Worm (Caenorhabditis elegans): ENCODE measurements around the gene srb-1.

The srb-1 gene

DNA sequence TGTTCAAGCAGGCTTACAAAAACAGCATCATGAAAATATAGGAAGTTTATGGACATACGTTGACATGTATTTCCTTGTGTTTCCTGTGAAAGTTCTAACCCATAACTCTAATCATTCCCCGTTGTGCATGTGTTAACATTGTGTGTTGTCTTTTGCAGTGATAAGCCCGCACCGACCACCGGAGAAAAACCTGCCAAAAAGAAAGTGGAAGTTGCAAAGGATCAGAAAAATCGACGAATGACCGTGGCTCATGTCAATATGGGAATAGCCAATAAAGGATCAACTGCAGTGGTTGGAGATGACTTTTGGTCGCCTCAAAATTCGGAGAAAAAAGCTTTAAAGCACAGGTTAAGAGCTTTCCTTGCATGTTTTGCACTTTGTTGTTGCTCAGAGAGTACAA is 34.5 kb upstream of the srb-1 start:
- TF ChIP-seq elt-1 (tag; optimal IDR thresholded peaks at IDR 0.05) (no peak), skn-1 (tag; optimal IDR thresholded peaks at IDR 0.05) (no peak), nhr-237 (tag; optimal IDR thresholded peaks at IDR 0.05) (no peak), alr-1 (tag; optimal IDR thresholded peaks at IDR 0.05) (no peak), nhr-12 (tag; optimal IDR thresholded peaks at IDR 0.05) (no peak)

DNA sequence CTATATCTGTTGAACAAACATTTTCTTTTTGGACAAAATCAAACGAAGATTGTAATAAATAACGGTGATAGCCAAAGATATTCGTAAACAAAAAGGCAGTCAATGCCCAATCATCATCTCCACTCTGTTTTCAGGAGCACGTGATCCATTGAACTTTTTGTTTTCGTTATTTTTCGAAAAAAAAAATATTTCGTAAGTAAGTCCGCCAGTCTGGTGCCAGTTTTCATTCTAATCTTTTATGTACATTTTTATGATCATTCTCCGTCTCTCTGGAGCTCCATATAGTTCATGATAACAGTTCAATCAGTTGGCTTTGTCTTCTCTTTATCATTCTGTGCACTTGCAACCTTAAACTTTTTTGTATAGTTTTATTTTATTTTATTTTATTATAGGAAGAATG is 32.1 kb upstream of the srb-1 start, which contains the start of gene ampd-1:
Gene ampd-1 (plus strand): TSS at position 393 of the 400 bp plus-strand sequence.
- TF ChIP-seq nhr-77 (tag; optimal IDR thresholded peaks at IDR 0.05) (no peak), sma-9 (GFP tag; optimal IDR thresholded peaks at IDR 0.05) (peak; percentile 30), sma-9 (tag; optimal IDR thresholded peaks at IDR 0.05) (no peak), C34F6.9 (tag; optimal IDR thresholded peaks at IDR 0.05) (peak; percentile 38), sma-3 (GFP tag; optimal IDR thresholded peaks at IDR 0.05) (peak; percentile 16), F13H6.1 (tag; optimal IDR thresholded peaks at IDR 0.05) (peak; percentile 27), nhr-23 (tag; optimal IDR thresholded peaks at IDR 0.05) (no peak), skn-1 (tag; optimal IDR thresholded peaks at IDR 0.05) (peak; percentile 6), crh-2 (tag; optimal IDR thresholded peaks at IDR 0.05) (no peak), nhr-129 (tag; optimal IDR thresholded peaks at IDR 0.05) (peak; percentile 47), gmeb-1 (tag; optimal IDR thresholded peaks at IDR 0.05) (peak; percentile 24), zag-1 (tag; optimal IDR thresholded peaks at IDR 0.05) (no peak), nhr-11 (tag; optimal IDR thresholded peaks at IDR 0.05) (no peak), nhr-6 (tag; optimal IDR thresholded peaks at IDR 0.05) (no peak), fos-1 (tag; optimal IDR thresholded peaks at IDR 0.05) (peak; percentile 60)

DNA sequence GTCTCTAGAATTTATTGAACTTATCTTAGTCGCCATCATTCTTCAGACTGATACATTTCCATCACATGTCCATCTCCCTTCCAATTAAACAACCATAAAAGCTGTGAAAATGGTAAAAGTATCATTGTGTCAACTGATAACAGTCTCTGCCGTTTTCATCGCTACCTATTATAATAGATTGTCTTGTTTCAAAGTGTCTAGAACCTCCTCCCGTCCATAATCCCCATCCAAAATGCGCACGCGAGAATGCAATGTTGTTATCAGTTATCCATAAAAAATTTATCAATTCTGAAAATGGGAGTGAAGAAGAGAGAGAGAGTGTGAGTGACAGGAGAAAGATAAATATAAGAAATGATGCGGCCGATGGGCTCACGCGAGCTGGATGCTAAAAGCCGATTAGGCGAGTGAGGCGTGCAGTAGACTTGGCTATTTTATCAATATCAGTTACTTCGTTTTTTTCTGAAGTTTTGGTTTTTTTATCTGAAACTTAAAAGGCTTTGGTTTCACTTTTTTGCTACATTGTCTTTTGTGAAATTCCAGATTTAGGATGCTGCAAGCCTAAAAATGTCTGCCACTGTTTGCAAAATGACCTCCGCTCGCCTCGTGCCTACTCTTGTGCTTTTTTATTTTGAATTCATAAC is 31.2 kb upstream of the srb-1 start:
- TF ChIP-seq lin-13 (GFP tag; optimal IDR thresholded peaks at IDR 0.05) (no peak), unc-39 (tag; optimal IDR thresholded peaks at IDR 0.05) (no peak), zag-1 (tag; optimal IDR thresholded peaks at IDR 0.05) (no peak), mbf-1 (tag; optimal IDR thresholded peaks at IDR 0.05) (no peak), peb-1 (tag; optimal IDR thresholded peaks at IDR 0.05) (no peak), F13H6.1 (tag; optimal IDR thresholded peaks at IDR 0.05) (peak; percentile 59), nhr-237 (tag; optimal IDR thresholded peaks at IDR 0.05) (no peak), nhr-77 (tag; optimal IDR thresholded peaks at IDR 0.05) (no peak), gmeb-1 (tag; optimal IDR thresholded peaks at IDR 0.05) (peak; percentile 58), aly-2 (tag; optimal IDR thresholded peaks at IDR 0.05) (no peak), fos-1 (tag; optimal IDR thresholded peaks at IDR 0.05) (peak; percentile 81), skn-1 (tag; optimal IDR thresholded peaks at IDR 0.05) (peak; percentile 17), ama-1 (optimal IDR thresholded peaks at IDR 0.05) (no peak), elt-3 (tag; optimal IDR thresholded peaks at IDR 0.05) (no peak), mdl-1 (tag; optimal IDR thresholded peaks at IDR 0.05) (peak in 1 of 2 experiments; percentile 38), lin-11 (tag; optimal IDR thresholded peaks at IDR 0.05) (no peak), C34F6.9 (tag; optimal IDR thresholded peaks at IDR 0.05) (no peak), crh-2 (tag; optimal IDR thresholded peaks at IDR 0.05) (no peak), R02D3.7 (tag; optimal IDR thresholded peaks at IDR 0.05) (no peak), egl-27 (tag; optimal IDR thresholded peaks at IDR 0.05) (no peak), Y55F3AM.14 (GFP tag; optimal IDR thresholded peaks at IDR 0.05) (no peak), alr-1 (tag; optimal IDR thresholded peaks at IDR 0.05) (no peak), nhr-129 (tag; optimal IDR thresholded peaks at IDR 0.05) (peak; percentile 15), nhr-10 (tag; optimal IDR thresholded peaks at IDR 0.05) (no peak), ztf-4 (tag; optimal IDR thresholded peaks at IDR 0.05) (no peak), unc-62 (GFP tag; optimal IDR thresholded peaks at IDR 0.05) (no peak), nhr-23 (tag; optimal IDR thresholded peaks at IDR 0.05) (no peak), lin-39 (tag; optimal IDR thresholded peaks at IDR 0.05) (no peak), sma-9 (GFP tag; optimal IDR thresholded peaks at IDR 0.05) (peak; percentile 32), sma-9 (tag; optimal IDR thresholded peaks at IDR 0.05) (no peak), ztf-11 (tag; optimal IDR thresholded peaks at IDR 0.05) (no peak), ceh-82 (tag; optimal IDR thresholded peaks at IDR 0.05) (no peak), unc-55 (GFP tag; optimal IDR thresholded peaks at IDR 0.05) (no peak), elt-1 (tag; optimal IDR thresholded peaks at IDR 0.05) (no peak), sem-4 (tag; optimal IDR thresholded peaks at IDR 0.05) (no peak), lsy-2 (tag; optimal IDR thresholded peaks at IDR 0.05) (peak in 1 of 2 experiments; percentile 6), blmp-1 (tag; optimal IDR thresholded peaks at IDR 0.05; ENCODE audit: insufficient read depth) (no peak), nhr-11 (tag; optimal IDR thresholded peaks at IDR 0.05) (no peak), ceh-16 (tag; optimal IDR thresholded peaks at IDR 0.05) (no peak), mab-5 (tag; optimal IDR thresholded peaks at IDR 0.05) (no peak), ZK546.5 (tag; optimal IDR thresholded peaks at IDR 0.05) (no peak), sma-3 (GFP tag; optimal IDR thresholded peaks at IDR 0.05) (peak; percentile 47), ztf-1 (GFP tag; conservative IDR thresholded peaks at IDR 0.05) (no peak), snpc-4 (tag; optimal IDR thresholded peaks at IDR 0.05) (peak; percentile 19), nhr-12 (tag; optimal IDR thresholded peaks at IDR 0.05) (no peak), nhr-21 (tag; optimal IDR thresholded peaks at IDR 0.05) (no peak), nhr-6 (tag; optimal IDR thresholded peaks at IDR 0.05) (no peak)
